Worm (Caenorhabditis elegans) whole organism, late embryonic: Measurements from ENCODE around the gene K05F1.1.

Experiments
- F13H6.1 ChIP-seq: sonication (generic microtip); optimal IDR thresholded peaks from 2 replicates; lab custom pipeline; 2016; ENCODE audit warnings: missing genetic modification characterization, missing compliant biosample characterization
- ahr-1 ChIP-seq: sonication (generic microtip); optimal IDR thresholded peaks from 2 replicates; lab custom pipeline; 2016; ENCODE audit warnings: missing genetic modification characterization, missing compliant biosample characterization
- ama-1 ChIP-seq: fragments of 150-350 bp; optimal IDR thresholded peaks from 2 replicates; lab custom pipeline; 2014
- dve-1 ChIP-seq: sonication (generic microtip); optimal IDR thresholded peaks from 2 replicates; lab custom pipeline; 2017; ENCODE audit warnings: antibody characterized with exemption, mild to moderate bottlenecking, missing genetic modification characterization, missing compliant biosample characterization
- eyg-1 ChIP-seq: sonication (generic microtip); optimal IDR thresholded peaks from 2 replicates; lab custom pipeline; 2016; ENCODE audit warnings: missing genotype, missing genetic modification characterization, missing compliant biosample characterization
- fkh-10 ChIP-seq: fragments of 150-350 bp; optimal IDR thresholded peaks from 2 replicates; lab custom pipeline; 2014; ENCODE audit warnings: missing biosample characterization, missing genetic modification reagents, missing genetic modification characterization
- nhr-11 ChIP-seq: fragments of 150-350 bp; optimal IDR thresholded peaks from 2 replicates; lab custom pipeline; 2014; ENCODE audit warnings: missing biosample characterization, missing genetic modification characterization
- nhr-232 ChIP-seq: sonication (generic microtip); optimal IDR thresholded peaks from 2 replicates; lab custom pipeline; 2016; ENCODE audit warnings: missing genetic modification characterization, missing compliant biosample characterization
- npax-4 ChIP-seq: sonication (generic microtip); optimal IDR thresholded peaks from 2 replicates; lab custom pipeline; 2016; ENCODE audit warnings: missing genetic modification characterization, missing compliant biosample characterization
- pax-1 ChIP-seq: fragments of 150-350 bp; optimal IDR thresholded peaks from 2 replicates; lab custom pipeline; 2014; ENCODE audit warnings: missing biosample characterization, missing genetic modification characterization
- pha-4 ChIP-seq: fragments of 150-350 bp; optimal IDR thresholded peaks from 2 replicates; lab custom pipeline; 2018; ENCODE audit warnings: missing biosample characterization, missing genetic modification reagents, missing genetic modification characterization
- ttx-3 ChIP-seq: sonication (generic microtip); optimal IDR thresholded peaks from 2 replicates; lab custom pipeline; 2016; ENCODE audit warnings: missing genetic modification reagents, missing genetic modification characterization, missing compliant biosample characterization
- unc-3 ChIP-seq, 2 experiments: fragments of 200-800 bp in 1 of 2; sonication (Bioruptor generic) in 1 of 2; sonication (generic microtip) in 1 of 2; conservative IDR thresholded peaks in 1 of 2; optimal IDR thresholded peaks in 1 of 2; 2 replicates each; pipeline versions ENCODE4 v1.3.6 to Lab custom; 2016 to 2022; ENCODE audit warnings: missing compliant biosample characterization in 2 of 2, missing genetic modification characterization in 2 of 2, missing genetic modification reagents in 1 of 2

DNA sequence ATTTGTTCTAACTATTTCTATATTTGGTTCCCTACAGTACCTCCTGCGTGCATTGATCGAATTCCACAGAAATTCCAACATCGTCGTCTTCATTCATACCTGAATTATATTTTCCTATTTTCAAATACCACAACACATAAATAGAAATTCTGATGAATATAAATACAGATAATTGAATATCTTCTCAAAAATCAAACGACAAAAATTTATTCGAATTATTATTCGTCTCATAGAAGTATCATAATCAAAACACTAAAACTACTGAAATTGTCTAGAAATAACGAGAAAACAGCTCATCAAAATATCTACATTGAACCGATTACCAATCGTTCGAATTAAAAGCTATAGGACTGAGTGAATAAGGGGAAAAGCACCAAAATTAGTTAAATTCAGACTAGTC is 32.0 kb downstream of the K05F1.1 start, which contains the start of gene gtap-1:
- TF ChIP-seq dve-1 (tag; lab: Kevin White, UChicago) (no peak), npax-4 (tag; lab: Kevin White, UChicago) (no peak), pha-4 (tag; lab: Kevin White, UChicago) (no peak), eyg-1 (tag; lab: Kevin White, UChicago) (no peak), nhr-232 (tag; lab: Kevin White, UChicago) (no peak), unc-3 (GFP tag; conservative IDR thresholded peaks at IDR 0.05; lab: Robert Waterston, UW) (no peak), unc-3 (tag; optimal IDR thresholded peaks at IDR 0.05; lab: Kevin White, UChicago) (no peak), ttx-3 (no peak), ama-1 (lab: Kevin White, UChicago) (no peak), ahr-1 (no peak), F13H6.1 (tag; lab: Kevin White, UChicago) (no peak), pax-1 (no peak), nhr-11 (tag; lab: Kevin White, UChicago) (no peak), fkh-10 (GFP tag; lab: Kevin White, UChicago) (no peak)
